Fruit fly (Drosophila melanogaster): ENCODE measurements around the gene lectin-28C.

The lectin-28C gene

DNA sequence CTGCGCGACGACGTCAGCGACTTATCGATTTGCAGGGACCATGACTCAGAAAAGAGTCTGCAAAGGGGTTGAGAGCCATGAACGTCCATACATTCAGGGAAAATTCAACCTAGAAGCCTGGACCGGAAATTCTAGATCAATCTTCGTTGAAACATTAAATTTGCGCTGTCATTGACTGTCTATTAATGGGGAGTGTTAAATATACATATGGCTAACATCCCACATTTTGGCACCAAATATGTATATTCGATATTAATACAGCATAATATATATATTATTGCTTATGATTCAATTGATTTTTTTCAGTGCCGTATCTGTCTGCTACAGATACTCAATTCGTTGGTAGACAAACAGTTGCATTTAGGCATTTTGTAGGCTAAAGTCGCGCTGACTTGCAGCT lies 11.7 kb downstream of the lectin-28C start (continued):
- TF ChIP-seq CG11762 (GFP tag; optimal IDR thresholded peaks at IDR 0.05; ENCODE audit: insufficient read depth), result no peak
- TF ChIP-seq CG10631 (GFP tag; optimal IDR thresholded peaks at IDR 0.05), result no peak
- TF ChIP-seq Sox15 (GFP tag; optimal IDR thresholded peaks at IDR 0.05), result no peak
- no peak for TF ChIP-seq esn (GFP tag; optimal IDR thresholded peaks at IDR 0.05)
- TF ChIP-seq svp (GFP tag), result no peak
- no peak for TF ChIP-seq Met (GFP tag; optimal IDR thresholded peaks at IDR 0.05)
- no peak for TF ChIP-seq Eip93F (GFP tag; optimal IDR thresholded peaks at IDR 0.05)
- peak; percentile 12 for TF ChIP-seq pdm3 (GFP tag; optimal IDR thresholded peaks at IDR 0.05)
- TF ChIP-seq Hr4 (GFP tag; optimal IDR thresholded peaks at IDR 0.05), result peak; percentile 18
- TF ChIP-seq CG16779 (tag; optimal IDR thresholded peaks at IDR 0.05), result no peak
- TF ChIP-seq dac (GFP tag; optimal IDR thresholded peaks at IDR 0.05), result no peak
- no peak; the same call in 1 of the 2 replicates for TF ChIP-seq CG11294 (GFP tag; IDR thresholded peaks at IDR 0.05)
- TF ChIP-seq Ets21C (GFP tag; optimal IDR thresholded peaks at IDR 0.05), result no peak
- no peak for TF ChIP-seq fd85E (GFP tag; optimal IDR thresholded peaks at IDR 0.05)

DNA sequence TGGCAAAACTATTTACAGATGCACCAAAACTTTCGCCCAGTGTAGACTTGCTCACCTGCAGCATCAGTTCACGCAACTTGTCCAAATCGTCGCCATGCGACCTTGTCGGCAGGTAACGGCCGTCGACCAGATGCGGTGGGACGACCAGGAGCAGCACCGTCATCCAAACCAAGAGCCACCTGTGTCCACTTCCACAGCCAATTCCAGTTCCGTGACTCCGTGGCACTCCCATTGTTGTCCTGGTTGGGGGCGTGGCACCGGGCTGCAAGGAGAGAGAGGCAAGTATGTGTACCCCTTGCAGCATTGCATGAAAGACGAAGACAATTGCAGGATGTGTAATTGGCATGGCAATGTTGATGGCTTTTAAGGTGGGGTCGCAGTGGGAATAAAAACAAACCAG lies 13.3 kb downstream of the lectin-28C start:
- TF ChIP-seq CG11294 (GFP tag; IDR thresholded peaks at IDR 0.05), result 0 out of 2 replicates have a peak, but pooled peaks have one; percentile 10
- no peak for TF ChIP-seq Gug (GFP tag; IDR thresholded peaks at IDR 0.05)
- TF ChIP-seq Eip78C (GFP tag), result peak; percentile 34
- no peak for TF ChIP-seq spab (GFP tag; optimal IDR thresholded peaks at IDR 0.05)
- TF ChIP-seq eg (GFP tag; IDR thresholded peaks at IDR 0.05), result peak; percentile 17; the same call in 1 of the 3 replicates
- TF ChIP-seq CG7368 (GFP tag; optimal IDR thresholded peaks at IDR 0.05), result no peak
- no peak for TF ChIP-seq fd59A (GFP tag; optimal IDR thresholded peaks at IDR 0.05)
- TF ChIP-seq svp (GFP tag), result peak; percentile 71
- TF ChIP-seq Blimp-1 (GFP tag; optimal IDR thresholded peaks at IDR 0.05), result no peak
- peak; percentile 34 for TF ChIP-seq CG32006 (GFP tag; optimal IDR thresholded peaks at IDR 0.05)
- TF ChIP-seq CG6792 (GFP tag; optimal IDR thresholded peaks at IDR 0.05), result no peak

DNA sequence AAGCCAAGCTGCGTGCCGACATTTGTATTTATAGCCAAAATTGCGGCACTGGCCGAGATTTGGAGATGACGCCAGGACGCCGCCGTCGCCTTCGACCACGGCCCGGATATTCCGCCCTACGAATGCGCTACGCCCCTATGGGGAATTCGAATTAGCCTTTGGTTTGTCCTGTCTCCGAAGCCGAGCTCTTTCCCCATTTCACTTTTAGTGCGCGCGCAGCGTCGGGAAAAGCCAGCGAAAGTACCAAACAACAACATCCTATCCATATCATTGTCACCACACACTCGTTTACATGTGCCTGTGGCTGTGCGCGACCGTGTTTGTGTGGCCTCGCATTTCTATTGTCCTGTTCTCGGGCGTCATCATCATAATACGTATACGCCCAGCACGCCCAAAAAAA lies 14.5 kb downstream of the lectin-28C start, which contains the start of gene Proc:
TSS of gene Proc (minus strand) at position 101 of the 400 bp plus-strand sequence.
- TF ChIP-seq CG6808 (GFP tag; optimal IDR thresholded peaks at IDR 0.05) (no peak), CG4318 (GFP tag; optimal IDR thresholded peaks at IDR 0.05) (no peak)

DNA sequence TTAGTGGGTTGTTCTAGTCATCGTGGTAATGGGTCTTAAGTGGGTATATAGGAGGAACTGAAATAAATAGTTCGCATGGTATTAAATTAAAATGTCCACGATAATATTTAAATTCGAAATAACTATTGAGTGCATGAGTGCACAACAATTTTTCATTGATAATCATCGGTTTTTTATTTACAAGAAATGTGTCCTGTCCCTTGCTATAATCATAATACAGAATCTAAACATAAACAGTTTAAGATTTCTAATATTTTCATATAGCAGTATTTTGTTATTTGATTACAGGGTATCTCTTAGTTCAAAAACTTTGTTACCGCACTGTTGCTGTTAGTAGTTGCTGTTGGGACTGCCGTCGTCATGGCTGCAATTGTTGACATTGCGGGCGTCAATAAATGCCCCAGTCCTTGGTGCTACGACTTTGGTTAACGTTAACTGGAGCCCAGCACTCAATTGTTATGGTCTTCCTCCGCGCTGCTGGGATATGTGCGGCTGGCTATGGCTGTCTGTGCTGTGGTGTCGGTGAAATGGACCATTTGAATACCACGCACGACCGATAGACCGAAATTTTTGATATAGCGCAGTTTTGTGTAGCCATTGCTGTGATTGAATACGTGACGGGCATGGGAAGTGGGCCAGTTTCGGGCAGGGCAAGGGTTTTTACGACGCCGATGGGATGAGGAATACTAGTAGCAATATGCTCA lies 15.1 kb downstream of the lectin-28C start:
- TF ChIP-seq net (GFP tag; optimal IDR thresholded peaks at IDR 0.05) (no peak), CG6163 (GFP tag; IDR thresholded peaks at IDR 0.05) (0 out of 3 replicates have a peak, but pooled peaks have one; percentile 26), CG34406 (GFP tag; optimal IDR thresholded peaks at IDR 0.05) (no peak), cyc (GFP tag; optimal IDR thresholded peaks at IDR 0.05) (no peak), CG11762 (GFP tag; optimal IDR thresholded peaks at IDR 0.05; ENCODE audit: insufficient read depth) (no peak), CG4318 (GFP tag; optimal IDR thresholded peaks at IDR 0.05) (peak; percentile 41), CG31627 (GFP tag; optimal IDR thresholded peaks at IDR 0.05) (no peak), Hr4 (GFP tag; optimal IDR thresholded peaks at IDR 0.05) (peak; percentile 45), Blimp-1 (GFP tag; optimal IDR thresholded peaks at IDR 0.05) (no peak), topi (GFP tag; optimal IDR thresholded peaks at IDR 0.05) (no peak), CG3919 (GFP tag; optimal IDR thresholded peaks at IDR 0.05) (no peak), CG15336 (GFP tag; IDR thresholded peaks at IDR 0.05) (peak; percentile 41; the same call in 1 of the 2 replicates), achi (GFP tag; optimal IDR thresholded peaks at IDR 0.05) (peak; percentile 21), Hr38 (GFP tag; optimal IDR thresholded peaks at IDR 0.05) (no peak), Ets96B (tag; optimal IDR thresholded peaks at IDR 0.05) (no peak), CG11902 (GFP tag; optimal IDR thresholded peaks at IDR 0.05) (no peak), esn (GFP tag; optimal IDR thresholded peaks at IDR 0.05) (no peak), CG16779 (tag; optimal IDR thresholded peaks at IDR 0.05) (no peak), Eip75B (GFP tag; optimal IDR thresholded peaks at IDR 0.05) (no peak), CG6792 (GFP tag; optimal IDR thresholded peaks at IDR 0.05) (no peak), Gug (GFP tag; IDR thresholded peaks at IDR 0.05) (no peak), CG3032 (tag; optimal IDR thresholded peaks at IDR 0.05) (no peak), Lpt (GFP tag; optimal IDR thresholded peaks at IDR 0.05) (no peak), fd59A (GFP tag; optimal IDR thresholded peaks at IDR 0.05) (no peak), CG6854 (GFP tag; optimal IDR thresholded peaks at IDR 0.05) (no peak), Met (GFP tag; optimal IDR thresholded peaks at IDR 0.05) (no peak), Eip78C (GFP tag) (peak; percentile 69), CG8632 (GFP tag; optimal IDR thresholded peaks at IDR 0.05) (no peak), CG8119 (GFP tag; IDR thresholded peaks at IDR 0.05) (peak; percentile 26; the same call in 1 of the 3 replicates), Sox14 (GFP tag; optimal IDR thresholded peaks at IDR 0.05) (peak; percentile 6), CG9139 (GFP tag; optimal IDR thresholded peaks at IDR 0.05) (no peak)

Measured in whole organism, prepupa.